Fruit fly (Drosophila melanogaster): ENCODE measurements around the gene CG10570.

- TF ChIP-seq ttk (optimal IDR thresholded peaks at IDR 0.05) = no peak
- no peak for TF ChIP-seq Sin3A (optimal IDR thresholded peaks at IDR 0.05)
- TF ChIP-seq psq (optimal IDR thresholded peaks at IDR 0.05) = no peak
- TF ChIP-seq insv (optimal IDR thresholded peaks at IDR 0.05) = no peak
- TF ChIP-seq h (optimal IDR thresholded peaks at IDR 0.05) = no peak
Measured at dm6 chr2L:18782936-18783335, 28.1 kb downstream of the CG10570 start.

Measured in Kc167 (cell line).